Fruit fly (Drosophila melanogaster) whole organism: ENCODE data around the gene CG10589.

ENCODE experiments used
- CG8478 ChIP-seq: fragments of >200 bp; optimal IDR thresholded peaks from 2 replicates; lab custom pipeline; 2018; ENCODE audit warnings: inconsistent platforms
- Dll ChIP-seq: fragments of >200 bp; optimal IDR thresholded peaks from 2 replicates; lab custom pipeline; 2017
- EcR ChIP-seq, 2 experiments: fragments of >200 bp; optimal IDR thresholded peaks; 2 replicates each; lab custom pipeline; 2017; ENCODE audit warnings: missing biosample characterization in 2 of 2, missing genetic modification characterization in 2 of 2, missing genetic modification reagents in 2 of 2
- pan ChIP-seq: fragments of >200 bp; optimal IDR thresholded peaks from 2 replicates; lab custom pipeline; 2017
- psq ChIP-seq: fragments of >200 bp; optimal IDR thresholded peaks from 2 replicates; lab custom pipeline; 2017
- usp ChIP-seq: fragments of >200 bp; optimal IDR thresholded peaks from 2 replicates; lab custom pipeline; 2017; ENCODE audit warnings: missing biosample characterization, missing genetic modification characterization, mixed read lengths

Gene CG10589

DNA sequence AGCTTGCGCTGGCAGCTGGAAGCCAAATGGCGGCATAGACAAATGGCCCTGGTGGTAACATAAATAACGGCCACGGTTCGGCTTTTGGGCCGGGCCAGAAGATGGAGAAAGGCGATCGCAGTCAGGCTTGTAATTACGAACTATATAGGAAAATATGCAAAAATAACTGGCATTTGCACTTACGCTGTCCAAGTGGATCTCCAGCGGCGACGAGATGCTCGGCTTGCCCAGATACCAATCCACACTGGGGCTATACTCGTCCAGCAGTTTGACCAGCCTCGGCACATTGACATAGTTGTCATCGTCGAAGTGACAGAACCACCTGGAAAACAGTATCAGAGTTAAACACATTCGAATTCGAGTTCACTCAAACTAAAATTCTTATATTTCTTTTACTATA lies at the start of gene CG10589:
TSS of gene CG10589 (plus strand) at position 301 of the 400 bp plus-strand sequence.
- no peak for TF ChIP-seq psq (lab: Kevin White, UChicago)
- TF ChIP-seq EcR (GFP tag; optimal IDR thresholded peaks at IDR 0.05; lab: Kevin White, UChicago): no peak
- TF ChIP-seq CG8478 (lab: Kevin White, UChicago): no peak
- TF ChIP-seq pan: no peak
- TF ChIP-seq Dll (lab: Kevin White, UChicago): no peak
- TF ChIP-seq usp (GFP tag; lab: Kevin White, UChicago): no peak

dm6 chr3L:20883969-20884368 lies 43.7 kb upstream of the CG10589 start:
- TF ChIP-seq usp (GFP tag; lab: Kevin White, UChicago) (no peak), pan (no peak), psq (lab: Kevin White, UChicago) (no peak), EcR (GFP tag; optimal IDR thresholded peaks at IDR 0.05; lab: Kevin White, UChicago) (no peak), CG8478 (lab: Kevin White, UChicago) (no peak), Dll (lab: Kevin White, UChicago) (no peak)

- TF ChIP-seq CG8478 (lab: Kevin White, UChicago) (no peak), pan (no peak), EcR (GFP tag; optimal IDR thresholded peaks at IDR 0.05; lab: Kevin White, UChicago) (no peak), psq (lab: Kevin White, UChicago) (no peak), Dll (lab: Kevin White, UChicago) (no peak), usp (GFP tag; lab: Kevin White, UChicago) (no peak)
Measured at dm6 chr3L:20885172-20885571, 42.5 kb upstream of the CG10589 start, which contains the start of gene CG32432. TSS of gene CG32432 (minus strand) at chr3L:20885188.

- TF ChIP-seq Dll (lab: Kevin White, UChicago) (no peak), EcR (GFP tag; optimal IDR thresholded peaks at IDR 0.05; lab: Kevin White, UChicago) (no peak), pan (no peak), usp (GFP tag; lab: Kevin White, UChicago) (no peak), psq (lab: Kevin White, UChicago) (no peak), CG8478 (lab: Kevin White, UChicago) (no peak)
Measured at dm6 chr3L:20897317-20897716, 30.3 kb upstream of the CG10589 start, which contains the start of the genes Sfp77F and CG43931. TSS of gene Sfp77F (minus strand) at chr3L:20897417. TSS of gene CG43931 (plus strand) at chr3L:20897557.

DNA sequence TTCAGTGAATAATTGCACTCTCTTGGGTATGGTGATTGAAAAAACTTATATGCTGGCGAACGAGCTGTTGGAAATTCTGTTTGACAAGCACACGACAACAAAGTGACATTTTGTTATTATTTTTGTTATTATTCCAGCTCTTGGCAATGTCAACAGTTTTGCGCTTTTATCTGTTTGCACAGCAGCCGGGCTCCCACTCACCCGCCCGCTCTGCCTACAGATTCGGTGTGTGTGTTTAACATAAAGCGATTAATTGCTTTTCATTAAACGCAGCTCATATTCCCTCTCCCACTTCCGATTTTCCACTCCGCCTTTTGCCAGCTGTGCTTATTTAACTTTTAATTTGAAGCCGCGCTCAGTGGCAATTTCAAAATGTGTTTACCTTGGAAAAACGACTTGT lies 26.6 kb upstream of the CG10589 start:
- TF ChIP-seq pan (no peak), psq (lab: Kevin White, UChicago) (no peak), CG8478 (lab: Kevin White, UChicago) (no peak), EcR (GFP tag; optimal IDR thresholded peaks at IDR 0.05; lab: Kevin White, UChicago) (no peak), Dll (lab: Kevin White, UChicago) (no peak), usp (GFP tag; lab: Kevin White, UChicago) (no peak)

- TF ChIP-seq CG8478 (lab: Kevin White, UChicago) (no peak), EcR (GFP tag; optimal IDR thresholded peaks at IDR 0.05; lab: Kevin White, UChicago) (no peak)
Measured at dm6 chr3L:20905495-20905894, 22.1 kb upstream of the CG10589 start, which contains the start of gene CG11458. TSS of gene CG11458 (plus strand) at chr3L:20905795.

DNA sequence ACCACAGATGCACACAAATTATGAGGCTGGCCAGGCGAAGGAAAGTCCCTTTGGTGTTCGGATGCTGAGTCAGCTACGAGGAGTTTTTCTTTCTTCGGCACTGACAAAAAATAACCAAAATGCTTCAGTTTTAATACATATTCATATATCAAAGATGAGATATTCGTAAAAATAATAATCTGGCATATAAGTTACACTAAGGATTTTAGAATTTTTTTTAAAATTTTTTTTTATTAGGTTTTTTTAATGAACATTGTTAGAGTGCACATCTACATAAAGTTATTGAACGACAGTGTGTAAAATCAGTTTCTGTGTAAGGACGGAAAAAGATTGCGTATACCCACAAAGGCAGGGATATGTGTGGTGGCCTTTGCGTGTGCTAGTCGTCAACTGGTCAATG lies 20.7 kb upstream of the CG10589 start:
- TF ChIP-seq usp (GFP tag; lab: Kevin White, UChicago): no peak
- TF ChIP-seq EcR (GFP tag; optimal IDR thresholded peaks at IDR 0.05; lab: Kevin White, UChicago): no peak
- TF ChIP-seq pan: no peak
- no peak for TF ChIP-seq CG8478 (lab: Kevin White, UChicago)
- no peak for TF ChIP-seq psq (lab: Kevin White, UChicago)
- TF ChIP-seq Dll (lab: Kevin White, UChicago): no peak

DNA sequence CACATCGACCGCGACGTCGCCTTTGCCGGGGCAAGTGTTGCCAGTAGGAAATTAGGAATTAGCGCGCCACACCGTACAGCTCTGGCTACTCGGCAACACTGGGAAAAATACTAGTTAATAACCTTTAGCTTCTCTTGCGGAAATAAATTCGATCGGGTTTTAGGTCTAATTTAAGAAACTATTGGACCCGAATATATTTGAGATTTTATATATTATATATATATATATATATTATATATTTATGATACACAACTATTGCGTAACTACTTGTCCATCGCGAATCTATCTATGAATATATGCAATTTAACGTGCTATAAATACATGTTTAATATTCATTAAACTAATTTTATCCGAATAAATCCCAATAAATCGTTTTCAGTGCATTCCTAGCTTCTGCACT lies 13.3 kb upstream of the CG10589 start:
- no peak for TF ChIP-seq CG8478 (lab: Kevin White, UChicago)
- TF ChIP-seq psq (lab: Kevin White, UChicago): no peak
- no peak for TF ChIP-seq usp (GFP tag; lab: Kevin White, UChicago)
- TF ChIP-seq pan: no peak
- TF ChIP-seq Dll (lab: Kevin White, UChicago): no peak
- TF ChIP-seq EcR (GFP tag; optimal IDR thresholded peaks at IDR 0.05; lab: Kevin White, UChicago): no peak

DNA sequence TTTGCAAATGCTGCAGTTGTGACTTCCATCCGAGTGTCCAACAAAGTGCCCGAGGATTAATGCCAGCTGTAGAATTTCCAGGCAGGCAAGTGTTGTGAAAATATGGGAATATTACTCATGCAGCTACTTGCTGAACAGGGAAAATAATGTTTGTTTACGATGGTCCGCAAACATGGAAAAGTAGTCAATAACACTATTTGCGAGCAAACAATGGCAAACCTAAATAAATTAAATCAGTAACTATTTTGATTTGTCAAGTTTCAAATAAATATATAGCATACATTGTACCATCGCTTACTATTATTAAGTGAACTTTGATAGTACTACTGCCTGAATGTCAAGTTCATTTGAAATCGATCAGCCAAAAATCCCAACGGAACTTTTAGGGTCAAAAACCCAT lies 12.5 kb upstream of the CG10589 start:
- TF ChIP-seq EcR (GFP tag; optimal IDR thresholded peaks at IDR 0.05; lab: Kevin White, UChicago) (no peak), CG8478 (lab: Kevin White, UChicago) (no peak), pan (no peak), psq (lab: Kevin White, UChicago) (no peak), Dll (lab: Kevin White, UChicago) (no peak)

DNA sequence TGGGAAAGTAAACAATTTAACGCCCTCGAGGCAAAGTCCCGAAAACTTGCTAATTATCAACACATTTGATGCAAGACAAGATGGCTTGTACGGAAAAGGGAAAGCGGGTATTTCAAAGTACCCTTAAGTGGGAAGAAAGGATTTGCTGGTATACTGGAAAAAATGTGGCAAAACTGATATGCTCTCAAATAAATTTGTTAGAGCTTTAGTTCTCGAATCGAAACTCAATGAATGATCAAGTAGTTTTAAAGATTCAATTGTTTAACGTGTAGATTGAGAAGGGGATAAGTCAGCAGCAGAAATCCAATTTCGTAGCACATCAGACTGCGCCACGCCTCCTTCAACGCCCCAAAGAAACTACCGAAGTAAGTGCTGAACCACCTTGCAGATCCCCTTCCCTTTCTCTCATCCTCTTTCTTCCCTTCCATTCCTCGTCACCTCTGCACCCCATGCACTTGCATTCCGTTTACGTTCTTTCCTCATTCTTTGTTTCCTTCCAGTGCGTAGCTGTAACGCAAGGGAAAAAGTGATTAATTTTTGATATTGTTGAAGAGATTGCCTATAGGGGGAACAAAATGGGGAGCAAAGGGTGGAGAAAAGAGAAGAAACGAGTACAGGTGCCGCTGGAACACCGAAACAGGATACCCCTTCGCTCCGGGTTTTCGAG lies 10.5 kb upstream of the CG10589 start:
- TF ChIP-seq usp (GFP tag; lab: Kevin White, UChicago) (no peak), Dll (lab: Kevin White, UChicago) (no peak), EcR (GFP tag; optimal IDR thresholded peaks at IDR 0.05; lab: Kevin White, UChicago) (no peak), CG8478 (lab: Kevin White, UChicago) (no peak), psq (lab: Kevin White, UChicago) (no peak), pan (no peak)

dm6 chr3L:20918945-20919344 lies 8.7 kb upstream of the CG10589 start:
- no peak for TF ChIP-seq usp (GFP tag; lab: Kevin White, UChicago)
- no peak for TF ChIP-seq Dll (lab: Kevin White, UChicago)
- no peak for TF ChIP-seq EcR (GFP tag; optimal IDR thresholded peaks at IDR 0.05; lab: Kevin White, UChicago)
- no peak for TF ChIP-seq pan
- TF ChIP-seq psq (lab: Kevin White, UChicago): no peak
- TF ChIP-seq CG8478 (lab: Kevin White, UChicago): no peak

DNA sequence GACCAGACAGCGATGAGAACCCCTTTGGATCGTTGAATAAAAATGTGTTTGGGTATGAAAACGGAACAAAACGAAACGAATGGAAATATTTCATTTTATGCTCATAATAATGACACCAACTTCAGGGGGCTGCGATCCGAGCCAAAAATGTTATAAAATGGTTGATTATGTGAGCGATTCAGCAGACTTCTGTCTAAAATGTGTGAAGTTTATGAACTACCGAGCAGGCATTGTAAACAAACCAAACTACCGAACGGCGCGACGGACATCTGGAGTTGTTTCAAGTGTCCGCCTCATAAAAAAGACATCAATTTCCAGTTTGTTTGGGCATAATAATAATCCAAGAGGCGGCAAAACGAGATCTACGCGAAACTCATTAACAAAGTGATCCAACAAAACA lies 7.1 kb upstream of the CG10589 start:
- no peak for TF ChIP-seq usp (GFP tag; lab: Kevin White, UChicago)
- TF ChIP-seq CG8478 (lab: Kevin White, UChicago): no peak
- TF ChIP-seq Dll (lab: Kevin White, UChicago): no peak
- no peak for TF ChIP-seq pan
- no peak for TF ChIP-seq psq (lab: Kevin White, UChicago)
- TF ChIP-seq EcR (GFP tag; optimal IDR thresholded peaks at IDR 0.05; lab: Kevin White, UChicago): no peak
